Worm (Caenorhabditis elegans): ENCODE results near the gene cas-1.

ce11 chrX:16798621-16799020 lies 14.8 kb downstream of the cas-1 start:
- TF ChIP-seq fos-1 (tag; optimal IDR thresholded peaks at IDR 0.05) (no peak), fkh-4 (tag; optimal IDR thresholded peaks at IDR 0.05; ENCODE audit: borderline replicate concordance) (no peak), blmp-1 (tag; optimal IDR thresholded peaks at IDR 0.05) (no peak), elt-3 (tag; optimal IDR thresholded peaks at IDR 0.05) (no peak), mdl-1 (tag; optimal IDR thresholded peaks at IDR 0.05) (no peak)
